Fruit fly (Drosophila melanogaster) whole organism, embryonic: ENCODE measurements around the gene CG1440.

ENCODE experiments used
- Antp ChIP-seq: fragments of 200-800 bp; sonication (Bioruptor generic); optimal IDR thresholded peaks from 3 replicates; lab custom pipeline; 2016; ENCODE audit warnings: missing biosample characterization, missing genetic modification characterization
- CG11695 ChIP-seq: fragments of 200-800 bp; sonication (Bioruptor generic); IDR thresholded peaks from 3 replicates; pipeline ENCODE4 v1.3.6; 2022; ENCODE audit warnings: missing biosample characterization, missing genetic modification characterization
- CG11696 ChIP-seq: fragments of 200-800 bp; sonication (Bioruptor generic); IDR thresholded peaks from 2 replicates; pipeline ENCODE4 v1.3.6; 2022; ENCODE audit warnings: missing biosample characterization, missing genetic modification characterization
- CG12071 ChIP-seq: fragments of 200-800 bp; sonication (Bioruptor generic); optimal IDR thresholded peaks from 3 replicates; lab custom pipeline; 2018; ENCODE audit warnings: missing biosample characterization, mild to moderate bottlenecking, missing genetic modification characterization
- CG1233 ChIP-seq: fragments of 200-800 bp; sonication (Bioruptor generic); optimal IDR thresholded peaks from 4 replicates; lab custom pipeline; 2018; ENCODE audit warnings: missing biosample characterization, mild to moderate bottlenecking, missing genetic modification characterization
- CG12391 ChIP-seq: fragments of 200-800 bp; sonication (Bioruptor generic); optimal IDR thresholded peaks from 3 replicates; lab custom pipeline; 2018; ENCODE audit warnings: missing biosample characterization, mild to moderate bottlenecking, missing genetic modification characterization, moderate library complexity
- CG14014 ChIP-seq: fragments of 200-800 bp; sonication (Bioruptor generic); IDR thresholded peaks from 2 replicates; pipeline ENCODE4 v1.3.6; 2022; ENCODE audit warnings: missing biosample characterization, missing genetic modification characterization
- CG16779 ChIP-seq: fragments of 200-800 bp; sonication (Bioruptor generic); IDR thresholded peaks from 2 replicates; pipeline ENCODE4 v1.3.6; 2022; ENCODE audit warnings: missing biosample characterization, missing genetic modification characterization
- CG17186 ChIP-seq: fragments of 200-800 bp; sonication (Bioruptor generic); optimal IDR thresholded peaks from 3 replicates; lab custom pipeline; 2017; ENCODE audit warnings: missing biosample characterization, missing genetic modification reagents, missing genetic modification characterization
- CG17328 ChIP-seq: fragments of 200-800 bp; sonication (Bioruptor generic); IDR thresholded peaks from 2 replicates; pipeline ENCODE4 v1.3.6; 2022; ENCODE audit warnings: missing biosample characterization, missing genetic modification characterization
- CG17829 ChIP-seq: fragments of 200-800 bp; optimal IDR thresholded peaks from 2 replicates; lab custom pipeline; 2019; ENCODE audit warnings: missing biosample characterization, mild to moderate bottlenecking, missing genetic modification characterization, moderate library complexity
- CG17912 ChIP-seq: fragments of 200-800 bp; sonication (Bioruptor generic); optimal IDR thresholded peaks from 2 replicates; lab custom pipeline; 2018; ENCODE audit warnings: missing biosample characterization, mild to moderate bottlenecking, missing genetic modification characterization
- CG18599 ChIP-seq: fragments of 200-800 bp; sonication (Bioruptor generic); optimal IDR thresholded peaks from 3 replicates; lab custom pipeline; 2017; ENCODE audit warnings: missing biosample characterization, missing genetic modification characterization, mild to moderate bottlenecking, moderate library complexity, missing genetic modification reagents
- CG32532 ChIP-seq: fragments of 200-800 bp; sonication (Bioruptor generic); IDR thresholded peaks from 2 replicates; pipeline ENCODE4 v1.3.6; 2022; ENCODE audit warnings: missing biosample characterization, missing genetic modification characterization
- CG33557 ChIP-seq: fragments of 200-800 bp; sonication (Bioruptor generic); optimal IDR thresholded peaks from 2 replicates; lab custom pipeline; 2019; ENCODE audit warnings: missing biosample characterization, mild to moderate bottlenecking, missing genetic modification characterization, moderate library complexity
- CG34224 ChIP-seq: fragments of 200-800 bp; sonication (Bioruptor generic); IDR thresholded peaks from 3 replicates; pipeline ENCODE4 v1.3.6; 2022; ENCODE audit warnings: missing biosample characterization, missing genetic modification characterization; ENCODE audit not compliant: partially characterized antibody
- CG3847 ChIP-seq: fragments of 200-800 bp; sonication (Bioruptor generic); IDR thresholded peaks from 2 replicates; pipeline ENCODE4 v1.3.6; 2022; ENCODE audit warnings: missing biosample characterization, missing genetic modification characterization
- CG4360 ChIP-seq: fragments of 200-800 bp; sonication (Bioruptor generic); IDR thresholded peaks from 2 replicates; pipeline ENCODE4 v1.3.6; 2022; ENCODE audit warnings: missing biosample characterization, missing genetic modification characterization
- CG4404 ChIP-seq: fragments of 200-800 bp; sonication (Bioruptor generic); IDR thresholded peaks from 2 replicates; pipeline ENCODE4 v1.3.6; 2022; ENCODE audit warnings: missing biosample characterization, missing genetic modification characterization
- CG7372 ChIP-seq: fragments of 200-800 bp; sonication (Bioruptor generic); IDR thresholded peaks from 2 replicates; pipeline ENCODE4 v1.3.6; 2022; ENCODE audit warnings: missing biosample characterization, missing genetic modification characterization
- CG8089 ChIP-seq: fragments of 200-800 bp; sonication (Bioruptor generic); optimal IDR thresholded peaks from 3 replicates; lab custom pipeline; 2016; ENCODE audit warnings: missing biosample characterization, missing genetic modification characterization
- CG8290 ChIP-seq, 3 experiments: fragments of 200-800 bp; sonication (Bioruptor generic); optimal IDR thresholded peaks; 2 replicates each; lab custom pipeline; 2016 to 2019; ENCODE audit warnings: missing biosample characterization in 3 of 3, missing genetic modification characterization in 3 of 3, mild to moderate bottlenecking in 2 of 3, moderate library complexity in 1 of 3
- CG9437 ChIP-seq: fragments of 200-800 bp; sonication (Bioruptor generic); optimal IDR thresholded peaks from 2 replicates; lab custom pipeline; 2018; ENCODE audit warnings: missing biosample characterization, mild to moderate bottlenecking, missing genetic modification characterization
- CG9932 ChIP-seq: fragments of 200-800 bp; sonication (Bioruptor generic); IDR thresholded peaks from 2 replicates; pipeline ENCODE4 v1.3.6; 2022; ENCODE audit warnings: missing biosample characterization, missing genetic modification characterization
- Dfd ChIP-seq, 2 experiments: fragments of >200 bp; optimal IDR thresholded peaks; 2 replicates each; lab custom pipeline; 2017; ENCODE audit warnings: missing biosample characterization in 2 of 2, missing genetic modification characterization in 2 of 2
- Eip74EF ChIP-seq, 2 experiments: fragments of 200-800 bp in 1 of 2; fragments of >200 bp in 1 of 2; sonication (Bioruptor generic) in 1 of 2; optimal IDR thresholded peaks; 2 replicates each; lab custom pipeline; 2017 to 2019; ENCODE audit warnings: missing biosample characterization in 2 of 2, missing genetic modification characterization in 2 of 2, mild to moderate bottlenecking in 1 of 2, moderate library complexity in 1 of 2
- Optix ChIP-seq: fragments of 200-800 bp; sonication (Bioruptor generic); IDR thresholded peaks from 3 replicates; pipeline ENCODE4 v1.3.6; 2022; ENCODE audit warnings: missing biosample characterization, missing genetic modification characterization
- PHDP ChIP-seq: fragments of 200-800 bp; sonication (Bioruptor generic); optimal IDR thresholded peaks from 3 replicates; lab custom pipeline; 2018; ENCODE audit warnings: missing biosample characterization, mild to moderate bottlenecking, missing genetic modification characterization, moderate library complexity
- Stat92E ChIP-seq, 3 experiments: fragments of >200 bp in 2 of 3; fragments of 200-800 bp in 1 of 3; sonication (Bioruptor generic) in 1 of 3; optimal IDR thresholded peaks; 2 replicates each; lab custom pipeline; 2017 to 2019; ENCODE audit warnings: missing biosample characterization in 3 of 3, missing genetic modification characterization in 3 of 3, mild to moderate bottlenecking in 1 of 3, moderate library complexity in 1 of 3
- ara ChIP-seq: fragments of 200-800 bp; sonication (Bioruptor generic); IDR thresholded peaks from 2 replicates; pipeline ENCODE4 v1.3.6; 2022; ENCODE audit warnings: missing biosample characterization, missing genetic modification characterization
- bab2 ChIP-seq: fragments of 200-800 bp; sonication (Bioruptor generic); optimal IDR thresholded peaks from 2 replicates; lab custom pipeline; 2016; ENCODE audit warnings: missing biosample characterization, missing genetic modification characterization
- bbx ChIP-seq: fragments of 200-800 bp; sonication (Bioruptor generic); IDR thresholded peaks from 2 replicates; pipeline ENCODE4 v1.3.6; 2022; ENCODE audit warnings: missing biosample characterization, missing genetic modification characterization; ENCODE audit not compliant: partially characterized antibody
- chm ChIP-seq: fragments of 200-800 bp; sonication (Bioruptor generic); IDR thresholded peaks from 2 replicates; pipeline ENCODE4 v1.3.6; 2022; ENCODE audit warnings: missing biosample characterization, missing genetic modification characterization
- ci ChIP-seq: fragments of 200-800 bp; sonication (Bioruptor generic); IDR thresholded peaks from 3 replicates; pipeline ENCODE4 v1.3.6; 2022; ENCODE audit warnings: missing biosample characterization, missing genetic modification characterization
- crc ChIP-seq: fragments of 200-800 bp; sonication (Bioruptor generic); optimal IDR thresholded peaks from 2 replicates; lab custom pipeline; 2016; ENCODE audit warnings: missing biosample characterization, missing genetic modification characterization
- danr ChIP-seq: fragments of 200-800 bp; sonication (Bioruptor generic); IDR thresholded peaks from 2 replicates; pipeline ENCODE4 v1.3.6; 2022; ENCODE audit warnings: missing biosample characterization, missing genetic modification characterization
- dmrt99B ChIP-seq: fragments of 200-800 bp; sonication (Bioruptor generic); optimal IDR thresholded peaks from 2 replicates; lab custom pipeline; 2018; ENCODE audit warnings: missing biosample characterization, mild to moderate bottlenecking, missing genetic modification characterization, moderate library complexity
- emc ChIP-seq: fragments of 200-800 bp; sonication (Bioruptor generic); optimal IDR thresholded peaks from 2 replicates; lab custom pipeline; 2016; ENCODE audit warnings: missing biosample characterization, missing genetic modification characterization
- ewg ChIP-seq: fragments of 200-800 bp; sonication (Bioruptor generic); optimal IDR thresholded peaks from 3 replicates; lab custom pipeline; 2017; ENCODE audit warnings: mild to moderate bottlenecking, missing biosample characterization, missing genetic modification reagents, missing genetic modification characterization
- exex ChIP-seq: fragments of 200-800 bp; sonication (Bioruptor generic); optimal IDR thresholded peaks from 4 replicates; lab custom pipeline; 2018; ENCODE audit warnings: missing biosample characterization, mild to moderate bottlenecking, missing genetic modification characterization, moderate library complexity
- sqz ChIP-seq: fragments of 200-800 bp; sonication (Bioruptor generic); optimal IDR thresholded peaks from 3 replicates; lab custom pipeline; 2018; ENCODE audit warnings: missing biosample characterization, mild to moderate bottlenecking, missing genetic modification characterization
- stwl ChIP-seq: fragments of 200-800 bp; sonication (Bioruptor generic); optimal IDR thresholded peaks from 3 replicates; lab custom pipeline; 2018; ENCODE audit warnings: missing biosample characterization, mild to moderate bottlenecking, missing genetic modification characterization, moderate library complexity
- tap ChIP-seq: fragments of 200-800 bp; optimal IDR thresholded peaks from 3 replicates; lab custom pipeline; 2019; ENCODE audit warnings: missing biosample characterization, mild to moderate bottlenecking, missing genetic modification characterization, moderate library complexity
- tna ChIP-seq: fragments of 200-800 bp; sonication (Bioruptor generic); IDR thresholded peaks from 2 replicates; pipeline ENCODE4 v1.3.6; 2022; ENCODE audit warnings: missing biosample characterization, missing genetic modification characterization; ENCODE audit not compliant: partially characterized antibody
- unc-4 ChIP-seq: fragments of 200-800 bp; sonication (Bioruptor generic); IDR thresholded peaks from 2 replicates; pipeline ENCODE4 v1.3.6; 2022; ENCODE audit warnings: missing biosample characterization, missing genetic modification characterization; ENCODE audit not compliant: partially characterized antibody
- vnd ChIP-seq: fragments of 200-800 bp; sonication (Bioruptor generic); IDR thresholded peaks from 3 replicates; pipeline ENCODE4 v1.3.6; 2022; ENCODE audit warnings: missing biosample characterization, missing genetic modification characterization; ENCODE audit not compliant: partially characterized antibody

The CG1440 gene

DNA sequence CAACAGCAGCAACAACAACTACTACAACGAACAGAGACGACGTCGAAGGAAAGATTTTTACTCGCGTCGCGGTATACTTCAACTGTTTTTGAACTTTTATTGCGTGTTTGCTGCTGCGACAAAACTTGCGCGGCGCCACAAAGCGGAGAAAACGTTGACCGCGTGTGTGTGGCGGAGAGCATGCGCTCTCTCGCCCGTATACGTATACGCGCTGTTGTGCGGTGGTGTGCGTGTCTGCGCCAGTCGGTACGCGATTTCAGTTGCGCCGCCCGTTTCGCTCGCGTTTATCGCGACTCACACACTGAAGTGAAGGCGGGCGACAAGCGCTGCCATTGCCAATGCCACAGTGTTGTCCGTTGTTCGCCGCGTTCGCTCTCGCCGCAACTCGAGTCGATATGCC, 27.1 kb upstream of the CG1440 start (continued):
- 0 out of 3 replicates have a peak, but pooled peaks have one; percentile 8 for TF ChIP-seq CG34224 (GFP tag; lab: Robert Waterston, UW)
- peak; percentile 27 for TF ChIP-seq CG12391 (tag; lab: Kevin White, UChicago)
- peak; percentile 71; the same call in 1 of the 2 replicates for TF ChIP-seq bbx (GFP tag; lab: Robert Waterston, UW)
- peak; percentile 35 for TF ChIP-seq tap (tag; lab: Kevin White, UChicago)
- peak; percentile 34 for TF ChIP-seq CG33557 (GFP tag; lab: Kevin White, UChicago)
- no peak for TF ChIP-seq danr
- peak; percentile 80; the same call in 1 of the 2 replicates for TF ChIP-seq CG16779 (GFP tag; lab: Robert Waterston, UW)
- TF ChIP-seq dmrt99B = no peak
- TF ChIP-seq CG11696 = no peak
- TF ChIP-seq PHDP = peak; percentile 72
- peak; percentile 70; the same call in 1 of the 2 replicates for TF ChIP-seq CG7372 (GFP tag; lab: Robert Waterston, UW)
- TF ChIP-seq CG17186 = no peak
- TF ChIP-seq CG8089 (GFP tag; lab: Kevin White, UChicago) = no peak
- peak; percentile 84 for TF ChIP-seq CG32532
- no peak for TF ChIP-seq crc
- TF ChIP-seq ara (GFP tag; lab: Robert Waterston, UW) = no peak
- TF ChIP-seq CG17912 (GFP tag; lab: Kevin White, UChicago) = peak; percentile 42
- TF ChIP-seq CG12071 (GFP tag; lab: Kevin White, UChicago) = peak; percentile 80
- peak; percentile 88; the same call in 1 of the 2 replicates for TF ChIP-seq CG14014 (GFP tag; lab: Robert Waterston, UW)
- no peak for TF ChIP-seq CG9437 (GFP tag; lab: Kevin White, UChicago)
- no peak for TF ChIP-seq stwl (tag; lab: Kevin White, UChicago)
- TF ChIP-seq CG17328 = peak; percentile 63; the same call in 1 of the 2 replicates
- TF ChIP-seq ci (GFP tag; lab: Robert Waterston, UW) = peak; percentile 96

- TF ChIP-seq Antp (GFP tag; lab: Kevin White, UChicago) (no peak), CG18599 (GFP tag; lab: Kevin White, UChicago) (no peak), ara (GFP tag; lab: Robert Waterston, UW) (no peak), vnd (no peak), CG8290 (GFP tag; optimal IDR thresholded peaks at IDR 0.05; lab: Kevin White, UChicago) (no peak), CG8290 (tag; optimal IDR thresholded peaks at IDR 0.05; lab: Kevin White, UChicago) (peak in 1 of 2 experiments; percentile 7), Eip74EF (GFP tag; optimal IDR thresholded peaks at IDR 0.05; lab: Kevin White, UChicago) (no peak), PHDP (no peak), CG4404 (GFP tag; lab: Robert Waterston, UW) (no peak), Stat92E (GFP tag; optimal IDR thresholded peaks at IDR 0.05; lab: Kevin White, UChicago) (no peak), CG17829 (no peak), Optix (GFP tag; lab: Robert Waterston, UW) (peak; percentile 42; the same call in 1 of the 3 replicates), CG1233 (GFP tag; lab: Kevin White, UChicago) (no peak), bab2 (no peak), ewg (GFP tag; lab: Kevin White, UChicago) (peak; percentile 22), chm (peak; percentile 92), CG4360 (GFP tag; lab: Robert Waterston, UW) (peak; percentile 29; the same call in 1 of the 2 replicates), CG11695 (0 out of 3 replicates have a peak, but pooled peaks have one; percentile 6), Dfd (GFP tag; optimal IDR thresholded peaks at IDR 0.05; lab: Kevin White, UChicago) (no peak), dmrt99B (no peak), CG9932 (peak; percentile 21; the same call in 1 of the 2 replicates), sqz (peak; percentile 4), emc (GFP tag; lab: Kevin White, UChicago) (no peak), tna (GFP tag; lab: Robert Waterston, UW) (no peak), unc-4 (no peak), exex (no peak), CG3847 (peak; percentile 30; the same call in 1 of the 2 replicates)
Observed at dm6 chrX:8410349-8411240, 26.3 kb upstream of the CG1440 start.
